Worm (Caenorhabditis elegans) whole organism, L4 larva: ENCODE data around the gene W02D7.12.

Experiments used
- R02D3.7 ChIP-seq: fragments of 150-350 bp; sonication (generic microtip); optimal IDR thresholded peaks from 3 replicates; lab custom pipeline; 2014; ENCODE audit warnings: missing biosample characterization, missing genetic modification characterization
- T26A8.4 ChIP-seq: fragments of 200-800 bp; sonication (Bioruptor generic); IDR thresholded peaks from 2 replicates; pipeline ENCODE4 v1.3.6; 2022; ENCODE audit warnings: missing genetic modification characterization, missing compliant biosample characterization
- ZK546.5 ChIP-seq, 2 experiments: sonication (generic microtip); optimal IDR thresholded peaks; 2 replicates each; lab custom pipeline; 2017; ENCODE audit warnings: missing biosample characterization in 2 of 2, missing genetic modification characterization in 2 of 2
- aha-1 ChIP-seq: fragments of 150-350 bp; peaks from one replicate; lab custom pipeline; 2014; ENCODE audit warnings: missing biosample characterization, missing genetic modification characterization
- ceh-20 ChIP-seq: fragments of 200-800 bp; sonication (Bioruptor generic); IDR thresholded peaks from 2 replicates; pipeline ENCODE4 v1.3.6; 2022; ENCODE audit warnings: missing genetic modification reagents, missing genetic modification characterization, missing compliant biosample characterization
- ceh-44 ChIP-seq: fragments of 200-800 bp; sonication (Bioruptor generic); IDR thresholded peaks from 2 replicates; pipeline ENCODE4 v1.3.6; 2022; ENCODE audit warnings: missing genetic modification reagents, missing genetic modification characterization, missing compliant biosample characterization
- daf-12 ChIP-seq: fragments of 150-350 bp; optimal IDR thresholded peaks from 2 replicates; lab custom pipeline; 2014; ENCODE audit warnings: missing biosample characterization, missing genetic modification reagents, missing genetic modification characterization
- daf-16 ChIP-seq, 3 experiments: sonication (generic microtip); optimal IDR thresholded peaks; 2 replicates each; lab custom pipeline; 2016 to 2017; ENCODE audit warnings: missing genetic modification characterization in 3 of 3, missing genetic modification reagents in 3 of 3, mild to moderate bottlenecking in 2 of 3, missing compliant biosample characterization in 2 of 3, missing biosample characterization in 1 of 3, moderate library complexity in 1 of 3
- dmd-6 ChIP-seq: fragments of 200-800 bp; sonication (Bioruptor generic); IDR thresholded peaks from 2 replicates; pipeline ENCODE4 v1.3.6; 2022; ENCODE audit warnings: missing genetic modification reagents, missing genetic modification characterization, missing compliant biosample characterization
- dmd-9 ChIP-seq: fragments of 200-800 bp; sonication (Bioruptor generic); IDR thresholded peaks from 2 replicates; pipeline ENCODE4 v1.3.6; 2022; ENCODE audit warnings: missing genetic modification reagents, missing genetic modification characterization, missing compliant biosample characterization
- dve-1 ChIP-seq: sonication (generic microtip); optimal IDR thresholded peaks from 2 replicates; lab custom pipeline; 2017; ENCODE audit warnings: antibody characterized with exemption, mild to moderate bottlenecking, missing genetic modification characterization, missing compliant biosample characterization; ENCODE audit not compliant: insufficient read depth
- fos-1 ChIP-seq: fragments of 150-350 bp; optimal IDR thresholded peaks from 2 replicates; lab custom pipeline; 2014; ENCODE audit warnings: missing biosample characterization, missing genetic modification characterization
- hif-1 ChIP-seq, 2 experiments: sonication (generic microtip); optimal IDR thresholded peaks; 2 replicates each; lab custom pipeline; 2016 to 2017; ENCODE audit warnings: missing compliant biosample characterization in 2 of 2, missing genetic modification characterization in 2 of 2, missing genetic modification reagents in 2 of 2, missing genotype in 2 of 2, mild to moderate bottlenecking in 1 of 2
- hlh-11 ChIP-seq: fragments of 200-800 bp; sonication (Bioruptor generic); optimal IDR thresholded peaks from 2 replicates; lab custom pipeline; 2018; ENCODE audit warnings: mild to moderate bottlenecking, missing genetic modification characterization, missing compliant biosample characterization
- hlh-30 ChIP-seq: sonication (generic microtip); optimal IDR thresholded peaks from 2 replicates; lab custom pipeline; 2017; ENCODE audit warnings: antibody characterized with exemption, mild to moderate bottlenecking, missing genetic modification characterization, missing compliant biosample characterization; ENCODE audit not compliant: insufficient read depth
- lin-1 ChIP-seq: fragments of 200-800 bp; sonication (Bioruptor generic); IDR thresholded peaks from 2 replicates; pipeline ENCODE4 v1.3.6; 2022; ENCODE audit warnings: missing genetic modification reagents, missing genetic modification characterization, missing compliant biosample characterization
- lin-38 ChIP-seq: fragments of 200-800 bp; sonication (Bioruptor generic); IDR thresholded peaks from 2 replicates; pipeline ENCODE4 v1.3.6; 2022; ENCODE audit warnings: missing genetic modification reagents, missing genetic modification characterization, missing compliant biosample characterization
- madf-5 ChIP-seq, 2 experiments: fragments of 200-800 bp; sonication (Bioruptor generic); IDR thresholded peaks; 2 replicates each; pipeline ENCODE4 v1.3.6; 2022; ENCODE audit warnings: missing compliant biosample characterization in 2 of 2, missing genetic modification characterization in 2 of 2
- madf-9 ChIP-seq: fragments of 200-800 bp; sonication (Bioruptor generic); conservative IDR thresholded peaks from 2 replicates; pipeline ENCODE4 v1.3.6; 2022; ENCODE audit warnings: missing genetic modification reagents, missing genetic modification characterization, missing compliant biosample characterization
- nhr-102 ChIP-seq: sonication (generic microtip); optimal IDR thresholded peaks from 2 replicates; lab custom pipeline; 2016; ENCODE audit warnings: mild to moderate bottlenecking, missing genetic modification characterization, moderate library complexity, missing compliant biosample characterization
- nhr-28 ChIP-seq: fragments of 150-350 bp; optimal IDR thresholded peaks from 2 replicates; lab custom pipeline; 2014; ENCODE audit warnings: missing biosample characterization, missing genetic modification characterization
- nhr-48 ChIP-seq: sonication (generic microtip); optimal IDR thresholded peaks from 2 replicates; lab custom pipeline; 2016; ENCODE audit warnings: mild to moderate bottlenecking, missing genetic modification characterization, missing compliant biosample characterization
- nhr-77 ChIP-seq: fragments of 150-350 bp; optimal IDR thresholded peaks from 2 replicates; lab custom pipeline; 2014; ENCODE audit warnings: missing biosample characterization, missing genetic modification characterization
- pha-4 ChIP-seq, 2 experiments: fragments of 150-350 bp in 1 of 2; fragments of 200-800 bp in 1 of 2; sonication (Bioruptor generic) in 1 of 2; IDR thresholded peaks in 1 of 2; optimal IDR thresholded peaks in 1 of 2; 2 replicates each; pipeline versions ENCODE4 v1.3.6 to Lab custom; 2014 to 2022; ENCODE audit warnings: missing genetic modification characterization in 2 of 2, missing genetic modification reagents in 2 of 2, missing biosample characterization in 1 of 2, missing compliant biosample characterization in 1 of 2
- php-3 ChIP-seq: fragments of 200-800 bp; sonication (Bioruptor generic); IDR thresholded peaks from 2 replicates; pipeline ENCODE4 v1.3.6; 2022; ENCODE audit warnings: missing genetic modification reagents, missing genetic modification characterization, missing compliant biosample characterization
- pqm-1 ChIP-seq: sonication (generic microtip); optimal IDR thresholded peaks from 2 replicates; lab custom pipeline; 2017; ENCODE audit warnings: missing biosample characterization, missing genetic modification characterization
- set-16 ChIP-seq: fragments of 200-800 bp; sonication (Bioruptor generic); IDR thresholded peaks from 2 replicates; pipeline ENCODE4 v1.3.6; 2022; ENCODE audit warnings: missing genetic modification reagents, missing genetic modification characterization, missing compliant biosample characterization
- skn-1 ChIP-seq: fragments of 150-350 bp; optimal IDR thresholded peaks from 2 replicates; lab custom pipeline; 2014; ENCODE audit warnings: missing biosample characterization, missing genetic modification characterization
- tra-1 ChIP-seq: fragments of 200-800 bp; sonication (Bioruptor generic); IDR thresholded peaks from 2 replicates; pipeline ENCODE4 v1.3.6; 2022; ENCODE audit warnings: missing genetic modification reagents, missing genetic modification characterization, missing compliant biosample characterization
- unc-62 ChIP-seq, 3 experiments: fragments of 150-350 bp in 1 of 3; sonication (generic microtip); optimal IDR thresholded peaks in 2 of 3; peaks in 1 of 3; 1 replicate in 1 of 3; 2 replicates in 2 of 3; lab custom pipeline; 2014 to 2017; ENCODE audit warnings: missing biosample characterization in 3 of 3, missing genetic modification characterization in 3 of 3, missing genetic modification reagents in 3 of 3, missing genotype in 1 of 3

W02D7.12 gene

DNA sequence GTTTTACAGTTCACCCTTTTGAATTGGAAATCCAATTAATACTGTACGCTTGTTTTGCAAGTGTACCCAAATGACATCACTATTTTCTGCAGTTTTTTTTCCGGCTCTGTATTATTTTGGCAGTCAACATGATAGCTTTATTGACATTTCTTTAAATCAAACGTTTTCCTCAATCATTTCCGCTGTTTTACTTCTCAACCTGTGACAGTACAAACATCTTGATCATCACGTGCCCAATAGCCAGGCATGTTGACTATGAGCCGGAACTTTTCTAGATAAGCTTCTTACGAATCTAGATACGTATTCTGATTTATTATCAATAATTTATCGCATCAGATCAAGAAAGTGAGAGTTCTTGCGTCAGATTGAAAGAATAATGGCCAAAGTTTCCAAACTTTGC is 41.4 kb upstream of the W02D7.12 start:
- TF ChIP-seq nhr-28 (tag; lab: Kevin White, UChicago), result no peak
- peak; percentile 73 for TF ChIP-seq nhr-48
- peak in 1 of 2 experiments; percentile 53 for TF ChIP-seq daf-16 (GFP tag; optimal IDR thresholded peaks at IDR 0.05; lab: Kevin White, UChicago)
- peak; percentile 82 for TF ChIP-seq daf-16 (tag; optimal IDR thresholded peaks at IDR 0.05; lab: Kevin White, UChicago)
- no peak for TF ChIP-seq ceh-20
- TF ChIP-seq ZK546.5 (tag; optimal IDR thresholded peaks at IDR 0.05; lab: Kevin White, UChicago), result no peak
- TF ChIP-seq ceh-44, result no peak
- TF ChIP-seq fos-1 (tag; lab: Kevin White, UChicago), result no peak
- TF ChIP-seq dmd-9 (GFP tag; lab: Robert Waterston, UW), result no peak
- no peak for TF ChIP-seq daf-12 (tag; lab: Kevin White, UChicago)
- no peak for TF ChIP-seq pqm-1 (tag; lab: Kevin White, UChicago)
- TF ChIP-seq tra-1 (GFP tag; lab: Robert Waterston, UW), result peak; percentile 35; the same call in 1 of the 2 replicates
- peak; percentile 47 for TF ChIP-seq hlh-30 (tag; lab: Kevin White, UChicago)
- no peak for TF ChIP-seq T26A8.4 (GFP tag; lab: Robert Waterston, UW)
- no peak for TF ChIP-seq madf-9 (GFP tag; lab: Robert Waterston, UW)
- peak in 1 of 2 experiments; percentile 19 for TF ChIP-seq hif-1 (tag; optimal IDR thresholded peaks at IDR 0.05; lab: Kevin White, UChicago)
- TF ChIP-seq hlh-11, result peak; percentile 75
- peak; percentile 84 for TF ChIP-seq dmd-6
- no peak for TF ChIP-seq lin-38 (GFP tag; lab: Robert Waterston, UW)
- TF ChIP-seq nhr-102 (tag; lab: Kevin White, UChicago), result peak; percentile 53
- TF ChIP-seq pha-4 (GFP tag; IDR thresholded peaks at IDR 0.05; lab: Robert Waterston, UW), result peak; percentile 29; the same call in 1 of the 2 replicates
- TF ChIP-seq pha-4 (tag; optimal IDR thresholded peaks at IDR 0.05; lab: Kevin White, UChicago), result no peak
- TF ChIP-seq php-3, result peak; percentile 50; the same call in 1 of the 2 replicates
- TF ChIP-seq dve-1 (tag; lab: Kevin White, UChicago), result peak; percentile 87
- peak; percentile 84 for TF ChIP-seq lin-1 (GFP tag; lab: Robert Waterston, UW)

DNA sequence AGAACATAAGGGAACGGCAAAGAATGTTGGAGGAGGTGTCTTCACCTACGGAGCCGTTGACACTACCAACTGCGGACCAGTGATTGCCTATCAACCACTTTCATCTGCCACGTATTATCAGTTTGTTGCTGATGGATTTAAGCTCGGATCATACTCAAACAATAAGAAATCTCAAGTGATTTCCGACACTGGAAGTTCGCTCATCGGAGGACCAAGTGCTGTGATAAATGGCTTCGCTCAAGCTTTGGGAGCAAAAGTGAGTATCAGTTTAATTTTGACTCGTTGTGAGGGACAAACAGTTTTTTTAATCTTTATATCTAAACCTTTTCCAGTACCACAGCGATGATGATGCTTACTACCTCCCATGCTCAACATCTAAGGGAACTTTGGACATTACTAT is 39.9 kb upstream of the W02D7.12 start:
- TF ChIP-seq unc-62 (GFP tag; optimal IDR thresholded peaks at IDR 0.05 in 1 of 2; lab: Kevin White, UChicago), result peak in 1 of 2 experiments; percentile 94
- TF ChIP-seq unc-62 (tag; optimal IDR thresholded peaks at IDR 0.05; lab: Kevin White, UChicago), result no peak
- no peak for TF ChIP-seq R02D3.7 (tag; lab: Kevin White, UChicago)
- no peak for TF ChIP-seq hlh-30 (tag; lab: Kevin White, UChicago)

DNA sequence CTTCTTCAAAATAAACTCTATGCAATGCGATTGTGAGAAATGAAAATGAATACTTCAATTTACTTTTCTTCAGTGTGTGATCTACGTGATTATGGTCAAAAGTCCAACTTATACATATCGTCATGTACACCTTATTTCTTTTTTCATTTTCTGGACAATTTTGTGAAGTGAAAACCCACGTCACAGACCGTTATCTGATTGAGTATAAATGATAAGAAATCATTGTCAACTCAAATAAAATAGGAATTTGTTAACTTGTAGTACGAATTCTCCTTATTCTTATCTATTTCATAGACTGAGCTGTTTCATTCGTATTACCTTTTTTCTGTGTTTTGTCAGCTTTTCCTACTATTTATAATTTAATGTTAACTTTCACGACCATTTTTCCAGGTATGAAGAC is 39.3 kb upstream of the W02D7.12 start, which contains the start of gene asp-5:
Gene asp-5, plus strand, starts transcription at position 391 of the 400 bp plus-strand sequence.
- TF ChIP-seq nhr-77 (tag; lab: Kevin White, UChicago), result peak; percentile 42
- TF ChIP-seq daf-16 (GFP tag; optimal IDR thresholded peaks at IDR 0.05; lab: Kevin White, UChicago), result no peak
- TF ChIP-seq daf-16 (tag; optimal IDR thresholded peaks at IDR 0.05; lab: Kevin White, UChicago), result peak; percentile 62
- peak; percentile 59 for TF ChIP-seq dve-1 (tag; lab: Kevin White, UChicago)
- TF ChIP-seq hlh-11, result peak; percentile 41
- no peak for TF ChIP-seq madf-5 (GFP tag; IDR thresholded peaks at IDR 0.05; lab: Robert Waterston, UW)
- peak; percentile 26; the same call in 1 of the 2 replicates for TF ChIP-seq dmd-6
- TF ChIP-seq skn-1 (tag; lab: Kevin White, UChicago), result no peak
- TF ChIP-seq nhr-28 (tag; lab: Kevin White, UChicago), result peak; percentile 57
- peak; percentile 69 for TF ChIP-seq aha-1 (tag; lab: Kevin White, UChicago)
- no peak for TF ChIP-seq daf-12 (tag; lab: Kevin White, UChicago)
- peak; percentile 71 for TF ChIP-seq pqm-1 (tag; lab: Kevin White, UChicago)

DNA sequence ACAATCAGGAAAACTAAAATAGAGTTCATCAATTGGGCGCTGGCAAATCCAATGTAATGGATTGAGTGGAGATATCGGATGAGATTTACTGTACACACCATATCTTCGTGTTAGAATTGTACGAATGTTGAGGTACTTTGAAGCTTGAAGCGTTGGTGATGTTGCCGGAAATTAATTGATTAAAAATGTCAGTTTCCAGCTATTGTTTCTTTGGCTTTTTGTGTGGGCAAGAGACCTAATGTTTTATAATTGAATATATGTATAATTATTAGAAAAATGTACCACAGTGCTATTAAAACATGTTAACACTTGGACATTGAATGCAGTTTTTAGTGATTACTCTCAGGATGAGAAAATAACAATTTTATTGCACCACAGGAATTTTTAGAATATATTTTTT is 32.5 kb upstream of the W02D7.12 start, which contains the start of gene str-136:
Gene str-136, minus strand, starts transcription at position 101 of the 400 bp plus-strand sequence.
- TF ChIP-seq set-16 (no peak), unc-62 (GFP tag; optimal IDR thresholded peaks at IDR 0.05 in 1 of 2; lab: Kevin White, UChicago) (peak in 1 of 2 experiments; percentile 9), unc-62 (tag; optimal IDR thresholded peaks at IDR 0.05; lab: Kevin White, UChicago) (no peak)
